Worm (Caenorhabditis elegans) whole organism, L2 larva: ENCODE data around the gene unc-83.

Experiments used
- alr-1 ChIP-seq: fragments of 150-350 bp; optimal IDR thresholded peaks from 2 replicates; lab custom pipeline; 2014; ENCODE audit warnings: missing biosample characterization, missing genetic modification characterization
- blmp-1 ChIP-seq: sonication (generic microtip); optimal IDR thresholded peaks from 2 replicates; lab custom pipeline; 2017; ENCODE audit warnings: missing genetic modification characterization, mild to moderate bottlenecking, missing compliant biosample characterization, antibody characterized with exemption, moderate library complexity; ENCODE audit not compliant: insufficient read depth
- nhr-129 ChIP-seq: fragments of 150-350 bp; optimal IDR thresholded peaks from 2 replicates; lab custom pipeline; 2014; ENCODE audit warnings: missing biosample characterization, missing genetic modification characterization
- nhr-25 ChIP-seq: fragments of 150-350 bp; sonication (generic microtip); optimal IDR thresholded peaks from 3 replicates; lab custom pipeline; 2014; ENCODE audit warnings: missing biosample characterization, missing genetic modification characterization
- sma-9 ChIP-seq, 2 experiments: fragments of 150-350 bp in 1 of 2; sonication (generic microtip) in 1 of 2; optimal IDR thresholded peaks; 2 replicates each; lab custom pipeline; 2014 to 2016; ENCODE audit warnings: missing genetic modification characterization in 2 of 2, mild to moderate bottlenecking in 1 of 2, missing biosample characterization in 1 of 2, missing compliant biosample characterization in 1 of 2, missing genetic modification reagents in 1 of 2, moderate library complexity in 1 of 2
- unc-55 ChIP-seq: fragments of 150-350 bp; sonication (generic microtip); optimal IDR thresholded peaks from 3 replicates; lab custom pipeline; 2014; ENCODE audit warnings: missing biosample characterization, missing genetic modification reagents, missing genetic modification characterization
- unc-62 ChIP-seq: fragments of 150-350 bp; optimal IDR thresholded peaks from 2 replicates; lab custom pipeline; 2014; ENCODE audit warnings: missing biosample characterization, missing genetic modification reagents, missing genetic modification characterization

ce11 chrV:6425927-6426326 is 38.9 kb upstream of the unc-83 start, which contains the start of gene T05H4.11:
- TF ChIP-seq sma-9 (GFP tag; optimal IDR thresholded peaks at IDR 0.05; lab: Kevin White, UChicago) (no peak), sma-9 (tag; optimal IDR thresholded peaks at IDR 0.05; lab: Kevin White, UChicago) (no peak), unc-55 (no peak), unc-62 (GFP tag; lab: Kevin White, UChicago) (no peak), alr-1 (tag; lab: Kevin White, UChicago) (no peak), blmp-1 (tag; lab: Kevin White, UChicago) (no peak), nhr-129 (tag; lab: Kevin White, UChicago) (no peak), nhr-25 (tag; lab: Kevin White, UChicago) (no peak)
